Fruit fly (Drosophila melanogaster): ENCODE data around the gene RabX2.

RabX2 gene

dm6 chrX:10463056-10463710 lies 46.0 kb downstream of the RabX2 start (continued):
- TF ChIP-seq CG42726 (GFP tag; IDR thresholded peaks at IDR 0.05; ENCODE audit: partially characterized antibody) (no peak), CG12071 (GFP tag; optimal IDR thresholded peaks at IDR 0.05) (no peak), CG34224 (GFP tag; IDR thresholded peaks at IDR 0.05; ENCODE audit: partially characterized antibody) (peak; percentile 33; the same call in 1 of the 3 replicates), sens (GFP tag) (peak; percentile 79), Optix (GFP tag; IDR thresholded peaks at IDR 0.05) (no peak), Myb (GFP tag; optimal IDR thresholded peaks at IDR 0.05) (peak; percentile 47), wdn (GFP tag; IDR thresholded peaks at IDR 0.05) (no peak), CHES-1-like (GFP tag; optimal IDR thresholded peaks at IDR 0.05) (no peak), Atf6 (GFP tag; IDR thresholded peaks at IDR 0.05) (0 out of 2 replicates have a peak, but pooled peaks have one; percentile 29), ATbp (GFP tag; optimal IDR thresholded peaks at IDR 0.05) (no peak), chinmo (GFP tag; IDR thresholded peaks at IDR 0.05; ENCODE audit: partially characterized antibody) (peak; percentile 77; the same call in 2 of the 4 replicates), row (GFP tag; IDR thresholded peaks at IDR 0.05) (peak; percentile 33; the same call in 2 of the 3 replicates), CG3163 (GFP tag; optimal IDR thresholded peaks at IDR 0.05) (no peak), CG14710 (tag; optimal IDR thresholded peaks at IDR 0.05) (peak; percentile 26), phol (tag; optimal IDR thresholded peaks at IDR 0.05) (peak; percentile 50), CG10321 (GFP tag; IDR thresholded peaks at IDR 0.05) (peak; percentile 63; the same call in 1 of the 2 replicates), wek (GFP tag; optimal IDR thresholded peaks at IDR 0.05) (no peak), CG12744 (GFP tag; optimal IDR thresholded peaks at IDR 0.05) (no peak), zfh2 (GFP tag; optimal IDR thresholded peaks at IDR 0.05) (peak; percentile 25), TFAM (GFP tag; optimal IDR thresholded peaks at IDR 0.05) (no peak), esg (GFP tag; conservative IDR thresholded peaks at IDR 0.05) (no peak), dpn (GFP tag; optimal IDR thresholded peaks at IDR 0.05) (no peak), PHDP (tag; optimal IDR thresholded peaks at IDR 0.05) (no peak), onecut (GFP tag; IDR thresholded peaks at IDR 0.05) (peak; percentile 35; the same call in 1 of the 2 replicates), Fer1 (GFP tag; optimal IDR thresholded peaks at IDR 0.05) (peak; percentile 32), CG14860 (GFP tag; IDR thresholded peaks at IDR 0.05; ENCODE audit: partially characterized antibody) (0 out of 3 replicates have a peak, but pooled peaks have one; percentile 41), CG17829 (tag; optimal IDR thresholded peaks at IDR 0.05) (peak; percentile 14), sqz (GFP tag; optimal IDR thresholded peaks at IDR 0.05) (no peak), CTCF (GFP tag; optimal IDR thresholded peaks at IDR 0.05) (peak; percentile 24), Nf-YB (GFP tag; optimal IDR thresholded peaks at IDR 0.05) (no peak), Usf (GFP tag; optimal IDR thresholded peaks at IDR 0.05) (no peak), seq (GFP tag; IDR thresholded peaks at IDR 0.05) (no peak), Elba2 (GFP tag; optimal IDR thresholded peaks at IDR 0.05) (peak; percentile 35), CG9727 (GFP tag; optimal IDR thresholded peaks at IDR 0.05) (peak; percentile 1), slbo (GFP tag; IDR thresholded peaks at IDR 0.05) (peak; percentile 31), nmo (GFP tag; optimal IDR thresholded peaks at IDR 0.05) (peak; percentile 22), CG8290 (GFP tag; optimal IDR thresholded peaks at IDR 0.05) (peak; percentile 28), CG8290 (tag; optimal IDR thresholded peaks at IDR 0.05) (peak in 1 of 2 experiments; percentile 28), CG13287 (GFP tag; IDR thresholded peaks at IDR 0.05; ENCODE audit: partially characterized antibody) (peak; percentile 52), CG6765 (GFP tag; optimal IDR thresholded peaks at IDR 0.05) (no peak), Xrp1 (GFP tag; IDR thresholded peaks at IDR 0.05) (no peak), Dip3 (GFP tag; optimal IDR thresholded peaks at IDR 0.05) (no peak), CG33213 (GFP tag; optimal IDR thresholded peaks at IDR 0.05) (peak; percentile 15), CG6791 (GFP tag; IDR thresholded peaks at IDR 0.05; ENCODE audit: partially characterized antibody) (peak; percentile 63; the same call in 2 of the 3 replicates), inv (GFP tag; IDR thresholded peaks at IDR 0.05; ENCODE audit: partially characterized antibody) (0 out of 2 replicates have a peak, but pooled peaks have one; percentile 27), bowl (GFP tag; IDR thresholded peaks at IDR 0.05) (no peak), ase (GFP tag; IDR thresholded peaks at IDR 0.05) (no peak)
